Fruit fly (Drosophila melanogaster) whole organism, prepupa: Measurements from ENCODE around the gene CG7627.

ENCODE experiments used
- Blimp-1 ChIP-seq: fragments of 200-800 bp; sonication (Bioruptor generic); optimal IDR thresholded peaks from 3 replicates; lab custom pipeline; 2017; ENCODE audit warnings: missing biosample characterization, missing genetic modification characterization, mild to moderate bottlenecking, moderate library complexity, missing genetic modification reagents
- CG10631 ChIP-seq: fragments of 200-800 bp; sonication (Bioruptor generic); optimal IDR thresholded peaks from 2 replicates; lab custom pipeline; 2016; ENCODE audit warnings: missing biosample characterization, missing genetic modification characterization
- CG10669 ChIP-seq: fragments of 200-800 bp; sonication (Bioruptor generic); optimal IDR thresholded peaks from 3 replicates; lab custom pipeline; 2018; ENCODE audit warnings: missing biosample characterization, mild to moderate bottlenecking, missing genetic modification characterization, moderate library complexity
- CG11294 ChIP-seq: fragments of 200-800 bp; sonication (Bioruptor generic); IDR thresholded peaks from 2 replicates; pipeline ENCODE4 v1.3.6; 2022; ENCODE audit warnings: missing biosample characterization, missing genetic modification characterization
- CG15336 ChIP-seq: fragments of 200-800 bp; sonication (Bioruptor generic); IDR thresholded peaks from 2 replicates; pipeline ENCODE4 v1.3.6; 2022; ENCODE audit warnings: missing biosample characterization, missing genetic modification characterization
- CG31627 ChIP-seq: fragments of 200-800 bp; sonication (Bioruptor generic); optimal IDR thresholded peaks from 3 replicates; lab custom pipeline; 2016; ENCODE audit warnings: missing biosample characterization, missing genetic modification characterization
- CG3919 ChIP-seq: fragments of 200-800 bp; sonication (Bioruptor generic); optimal IDR thresholded peaks from 3 replicates; lab custom pipeline; 2016; ENCODE audit warnings: missing biosample characterization, missing genetic modification characterization
- CG6163 ChIP-seq: fragments of 200-800 bp; sonication (Bioruptor generic); IDR thresholded peaks from 3 replicates; pipeline ENCODE4 v1.3.6; 2022; ENCODE audit warnings: missing biosample characterization, missing genetic modification characterization
- CG6276 ChIP-seq: fragments of 200-800 bp; sonication (Bioruptor generic); optimal IDR thresholded peaks from 2 replicates; lab custom pipeline; 2017; ENCODE audit warnings: missing biosample characterization, mild to moderate bottlenecking, missing genetic modification characterization
- CG6792 ChIP-seq: fragments of 200-800 bp; sonication (Bioruptor generic); optimal IDR thresholded peaks from 3 replicates; lab custom pipeline; 2016; ENCODE audit warnings: missing biosample characterization, missing genetic modification characterization
- CG6808 ChIP-seq: fragments of 200-800 bp; sonication (Bioruptor generic); optimal IDR thresholded peaks from 3 replicates; lab custom pipeline; 2017; ENCODE audit warnings: missing biosample characterization, missing genetic modification characterization, mild to moderate bottlenecking, moderate library complexity, missing genetic modification reagents
- CG7368 ChIP-seq: fragments of 200-800 bp; sonication (Bioruptor generic); optimal IDR thresholded peaks from 3 replicates; lab custom pipeline; 2016; ENCODE audit warnings: missing biosample characterization, missing genetic modification characterization
- CG8119 ChIP-seq: fragments of 200-800 bp; sonication (Bioruptor generic); IDR thresholded peaks from 3 replicates; pipeline ENCODE4 v1.3.6; 2022; ENCODE audit warnings: missing biosample characterization, missing genetic modification characterization
- CG8319 ChIP-seq: fragments of 200-800 bp; sonication (Bioruptor generic); optimal IDR thresholded peaks from 3 replicates; lab custom pipeline; 2016; ENCODE audit warnings: missing biosample characterization, missing genetic modification characterization
- CG8632 ChIP-seq: fragments of 200-800 bp; sonication (Bioruptor generic); optimal IDR thresholded peaks from 3 replicates; lab custom pipeline; 2016; ENCODE audit warnings: missing biosample characterization, missing genetic modification characterization
- CG9139 ChIP-seq: fragments of 200-800 bp; sonication (Bioruptor generic); optimal IDR thresholded peaks from 3 replicates; lab custom pipeline; 2017; ENCODE audit warnings: missing biosample characterization, mild to moderate bottlenecking, missing genetic modification characterization
- Eip78C ChIP-seq: fragments of 200-800 bp; sonication (Bioruptor generic); peaks from one replicate; lab custom pipeline; 2016; ENCODE audit warnings: missing biosample characterization, missing genetic modification characterization
- Eip93F ChIP-seq: fragments of 200-800 bp; sonication (Bioruptor generic); optimal IDR thresholded peaks from 2 replicates; lab custom pipeline; 2016; ENCODE audit warnings: missing biosample characterization, mild to moderate bottlenecking, missing genetic modification characterization
- Hr39 ChIP-seq: fragments of 200-800 bp; sonication (Bioruptor generic); optimal IDR thresholded peaks from 2 replicates; lab custom pipeline; 2016; ENCODE audit warnings: missing biosample characterization, missing genetic modification characterization
- Lpt ChIP-seq: fragments of 200-800 bp; sonication (Bioruptor generic); optimal IDR thresholded peaks from 3 replicates; lab custom pipeline; 2016; ENCODE audit warnings: missing biosample characterization, missing genetic modification characterization
- Met ChIP-seq: fragments of 200-800 bp; sonication (Bioruptor generic); optimal IDR thresholded peaks from 3 replicates; lab custom pipeline; 2016; ENCODE audit warnings: missing biosample characterization, missing genetic modification characterization
- Smox ChIP-seq: fragments of 200-800 bp; sonication (Bioruptor generic); optimal IDR thresholded peaks from 3 replicates; lab custom pipeline; 2016; ENCODE audit warnings: missing biosample characterization, missing genetic modification characterization
- Sox102F ChIP-seq: fragments of 200-800 bp; sonication (Bioruptor generic); optimal IDR thresholded peaks from 2 replicates; lab custom pipeline; 2016; ENCODE audit warnings: missing biosample characterization, mild to moderate bottlenecking, missing genetic modification characterization
- achi ChIP-seq: fragments of 200-800 bp; sonication (Bioruptor generic); optimal IDR thresholded peaks from 3 replicates; lab custom pipeline; 2016; ENCODE audit warnings: missing biosample characterization, missing genetic modification characterization
- acj6 ChIP-seq: fragments of 200-800 bp; sonication (Bioruptor generic); optimal IDR thresholded peaks from 3 replicates; lab custom pipeline; 2016; ENCODE audit warnings: missing biosample characterization, missing genetic modification characterization
- cyc ChIP-seq: fragments of 200-800 bp; sonication (Bioruptor generic); optimal IDR thresholded peaks from 3 replicates; lab custom pipeline; 2016; ENCODE audit warnings: missing biosample characterization, missing genetic modification characterization
- dac ChIP-seq: fragments of 200-800 bp; sonication (Bioruptor generic); optimal IDR thresholded peaks from 2 replicates; lab custom pipeline; 2017; ENCODE audit warnings: missing biosample characterization, mild to moderate bottlenecking, missing genetic modification characterization
- dsx ChIP-seq: fragments of 200-800 bp; optimal IDR thresholded peaks from 3 replicates; lab custom pipeline; 2019; ENCODE audit warnings: missing biosample characterization, mild to moderate bottlenecking, missing genetic modification characterization, moderate library complexity; ENCODE audit not compliant: poor library complexity, severe bottlenecking
- esn ChIP-seq: fragments of 200-800 bp; sonication (Bioruptor generic); optimal IDR thresholded peaks from 2 replicates; lab custom pipeline; 2016; ENCODE audit warnings: missing biosample characterization, mild to moderate bottlenecking, missing genetic modification characterization, moderate library complexity
- fd59A ChIP-seq: fragments of 200-800 bp; sonication (Bioruptor generic); optimal IDR thresholded peaks from 2 replicates; lab custom pipeline; 2017; ENCODE audit warnings: missing biosample characterization, mild to moderate bottlenecking, missing genetic modification characterization, missing genetic modification reagents
- fd85E ChIP-seq: fragments of 200-800 bp; sonication (Bioruptor generic); optimal IDR thresholded peaks from 3 replicates; lab custom pipeline; 2016; ENCODE audit warnings: missing biosample characterization, missing genetic modification characterization
- lz ChIP-seq: fragments of 200-800 bp; sonication (Bioruptor generic); optimal IDR thresholded peaks from 3 replicates; lab custom pipeline; 2016; ENCODE audit warnings: missing biosample characterization, missing genetic modification characterization
- net ChIP-seq: fragments of 200-800 bp; sonication (Bioruptor generic); optimal IDR thresholded peaks from 3 replicates; lab custom pipeline; 2016; ENCODE audit warnings: missing biosample characterization, missing genetic modification characterization
- pdm3 ChIP-seq: fragments of 200-800 bp; sonication (Bioruptor generic); optimal IDR thresholded peaks from 3 replicates; lab custom pipeline; 2016; ENCODE audit warnings: missing biosample characterization, missing genetic modification characterization
- salr ChIP-seq, 2 experiments: fragments of 200-800 bp; sonication (Bioruptor generic); optimal IDR thresholded peaks; 3 replicates each; lab custom pipeline; 2016 to 2018; ENCODE audit warnings: missing biosample characterization in 2 of 2, missing genetic modification characterization in 2 of 2, mild to moderate bottlenecking in 1 of 2
- spab ChIP-seq: fragments of 200-800 bp; sonication (Bioruptor generic); optimal IDR thresholded peaks from 2 replicates; lab custom pipeline; 2017; ENCODE audit warnings: missing biosample characterization, mild to moderate bottlenecking, missing genetic modification characterization, missing genetic modification reagents
- svp ChIP-seq: fragments of 200-800 bp; sonication (Bioruptor generic); peaks from one replicate; lab custom pipeline; 2016; ENCODE audit warnings: missing biosample characterization, missing genetic modification characterization
- topi ChIP-seq: fragments of 200-800 bp; sonication (Bioruptor generic); optimal IDR thresholded peaks from 3 replicates; lab custom pipeline; 2016; ENCODE audit warnings: missing biosample characterization, missing genetic modification characterization
- vri ChIP-seq: fragments of 200-800 bp; sonication (Bioruptor generic); optimal IDR thresholded peaks from 3 replicates; lab custom pipeline; 2016; ENCODE audit warnings: missing biosample characterization, mild to moderate bottlenecking, missing genetic modification characterization

CG7627 gene

DNA sequence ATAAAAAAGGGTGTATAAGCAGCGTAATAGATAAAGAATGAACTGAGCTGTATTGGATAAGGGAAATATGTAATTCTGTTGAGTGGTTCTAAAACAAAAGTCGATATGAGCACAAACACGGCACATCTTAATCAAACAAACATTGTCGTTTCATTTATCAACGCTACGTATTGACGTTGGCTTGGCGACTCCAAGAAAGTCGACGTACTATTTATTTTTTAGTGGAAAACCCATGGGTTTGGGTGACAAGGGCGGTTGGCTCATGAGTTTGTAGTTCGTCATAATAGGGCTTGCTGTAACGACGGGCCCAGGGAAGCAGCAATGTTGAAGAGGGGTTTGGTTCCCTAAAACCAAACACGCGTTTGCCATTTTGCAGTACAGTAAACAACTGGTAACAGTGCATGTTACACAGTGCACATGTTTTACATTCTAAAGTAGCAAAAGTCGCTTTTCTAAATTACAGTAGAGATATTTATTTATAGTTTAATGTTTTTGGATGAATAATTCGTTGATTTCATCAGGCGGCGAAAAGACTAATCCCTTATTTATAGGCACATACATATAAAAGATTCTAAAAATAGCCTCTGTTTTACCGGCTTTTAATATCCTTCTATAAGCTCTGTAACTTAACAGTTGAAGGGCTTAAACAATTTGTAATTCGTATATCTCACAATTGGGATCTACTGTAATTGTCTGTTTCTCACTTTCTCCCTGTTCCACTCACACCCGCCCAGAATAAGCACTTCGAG, 891 bp downstream of the CG7627 start (continued):
- TF ChIP-seq fd85E (GFP tag; lab: Kevin White, UChicago) (peak; percentile 17), Lpt (GFP tag; lab: Kevin White, UChicago) (no peak), spab (GFP tag; lab: Kevin White, UChicago) (peak; percentile 46), dsx (peak; percentile 28), cyc (GFP tag; lab: Kevin White, UChicago) (peak; percentile 49), Eip93F (GFP tag; lab: Kevin White, UChicago) (no peak), dac (GFP tag; lab: Kevin White, UChicago) (no peak), CG3919 (GFP tag; lab: Kevin White, UChicago) (no peak), CG15336 (GFP tag; lab: Robert Waterston, UW) (peak; percentile 63), CG10631 (peak; percentile 42), pdm3 (GFP tag; lab: Kevin White, UChicago) (no peak), vri (GFP tag; lab: Kevin White, UChicago) (no peak)

- TF ChIP-seq CG7368 (no peak), CG3919 (GFP tag; lab: Kevin White, UChicago) (no peak), CG31627 (GFP tag; lab: Kevin White, UChicago) (no peak), lz (GFP tag; lab: Kevin White, UChicago) (no peak), CG8632 (GFP tag; lab: Kevin White, UChicago) (no peak), Sox102F (GFP tag; lab: Kevin White, UChicago) (no peak), acj6 (GFP tag; lab: Kevin White, UChicago) (no peak), Hr39 (GFP tag; lab: Kevin White, UChicago) (no peak), salr (GFP tag; optimal IDR thresholded peaks at IDR 0.05; lab: Kevin White, UChicago) (no peak), CG6276 (GFP tag; lab: Kevin White, UChicago) (no peak), CG9139 (no peak), fd59A (GFP tag; lab: Kevin White, UChicago) (no peak), CG10669 (no peak), esn (GFP tag; lab: Kevin White, UChicago) (no peak), cyc (GFP tag; lab: Kevin White, UChicago) (no peak), Eip78C (GFP tag; lab: Kevin White, UChicago) (no peak), CG6163 (GFP tag; lab: Robert Waterston, UW) (no peak), CG11294 (no peak), vri (GFP tag; lab: Kevin White, UChicago) (no peak), CG6808 (GFP tag; lab: Kevin White, UChicago) (no peak)
Observed at dm6 chr2L:8355419-8355818, 6.8 kb downstream of the CG7627 start.

DNA sequence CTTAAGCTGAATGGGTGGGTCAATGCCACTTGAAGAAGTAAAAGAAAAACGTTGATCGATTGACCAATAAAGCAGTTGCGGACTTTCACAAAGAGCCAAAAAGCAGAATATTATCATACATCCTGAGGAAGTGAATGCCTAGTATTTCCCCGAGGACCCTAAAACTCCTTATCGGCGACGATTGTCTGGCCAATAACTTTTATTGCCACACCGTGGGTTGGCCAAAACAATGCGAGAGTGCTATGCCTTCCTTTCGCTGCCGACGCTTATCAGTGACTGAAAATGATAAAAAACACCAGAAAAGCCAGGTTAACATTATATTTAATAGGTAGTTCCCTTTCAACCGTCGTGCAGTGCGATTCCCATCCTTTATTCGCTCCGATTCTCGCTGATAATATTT, 10.4 kb downstream of the CG7627 start, which contains the start of gene Mur29B:
Mur29B (plus strand) TSS at position 324 of the 400 bp plus-strand sequence.
- TF ChIP-seq esn (GFP tag; lab: Kevin White, UChicago): no peak
- TF ChIP-seq vri (GFP tag; lab: Kevin White, UChicago): peak; percentile 50

- TF ChIP-seq CG8319 (GFP tag; lab: Kevin White, UChicago): no peak
- TF ChIP-seq CG6163 (GFP tag; lab: Robert Waterston, UW): no peak
- TF ChIP-seq CG6276 (GFP tag; lab: Kevin White, UChicago): no peak
- TF ChIP-seq CG7368: no peak
- no peak for TF ChIP-seq lz (GFP tag; lab: Kevin White, UChicago)
- TF ChIP-seq CG31627 (GFP tag; lab: Kevin White, UChicago): no peak
- peak; percentile 31 for TF ChIP-seq Met
- no peak for TF ChIP-seq CG8119
- no peak for TF ChIP-seq CG15336 (GFP tag; lab: Robert Waterston, UW)
- TF ChIP-seq Smox: no peak
- peak; percentile 26 for TF ChIP-seq topi (GFP tag; lab: Kevin White, UChicago)
- no peak for TF ChIP-seq CG8632 (GFP tag; lab: Kevin White, UChicago)
- no peak for TF ChIP-seq Lpt (GFP tag; lab: Kevin White, UChicago)
- TF ChIP-seq Blimp-1 (GFP tag; lab: Kevin White, UChicago): no peak
- peak; percentile 51 for TF ChIP-seq svp (GFP tag; lab: Kevin White, UChicago)
- TF ChIP-seq net: no peak
- no peak for TF ChIP-seq CG6792
- no peak for TF ChIP-seq esn (GFP tag; lab: Kevin White, UChicago)
- TF ChIP-seq spab (GFP tag; lab: Kevin White, UChicago): no peak
- peak; percentile 21 for TF ChIP-seq cyc (GFP tag; lab: Kevin White, UChicago)
- TF ChIP-seq achi (GFP tag; lab: Kevin White, UChicago): no peak
- TF ChIP-seq, all 60 proteins: peak for 4
Observed at dm6 chr2L:8351333-8351732, 10.9 kb downstream of the CG7627 start.
